Worm (Caenorhabditis elegans) whole organism, mixed stage, embryonic: Measurements from ENCODE around the gene dpy-17.

Source experiments
- M03D4.4 ChIP-seq: sonication (generic microtip); optimal IDR thresholded peaks from 2 replicates; lab custom pipeline; 2017; ENCODE audit warnings: mild to moderate bottlenecking, missing genetic modification characterization, missing compliant biosample characterization
- bed-3 ChIP-seq: fragments of 200-800 bp; sonication (Bioruptor generic); optimal IDR thresholded peaks from 3 replicates; lab custom pipeline; 2018; ENCODE audit warnings: mild to moderate bottlenecking, missing genetic modification characterization, moderate library complexity, missing compliant biosample characterization
- blmp-1 ChIP-seq: fragments of 150-350 bp; optimal IDR thresholded peaks from 2 replicates; lab custom pipeline; 2014; ENCODE audit warnings: missing biosample characterization, missing genetic modification characterization
- ceh-39 ChIP-seq: fragments of 150-350 bp; optimal IDR thresholded peaks from 2 replicates; lab custom pipeline; 2014; ENCODE audit warnings: missing biosample characterization, missing genetic modification characterization
- ceh-43 ChIP-seq: fragments of 200-800 bp; sonication (Bioruptor generic); optimal IDR thresholded peaks from 2 replicates; lab custom pipeline; 2018; ENCODE audit warnings: mild to moderate bottlenecking, missing genetic modification characterization, moderate library complexity, missing compliant biosample characterization
- ceh-83 ChIP-seq: fragments of 200-800 bp; sonication (Bioruptor generic); optimal IDR thresholded peaks from 2 replicates; lab custom pipeline; 2018; ENCODE audit warnings: mild to moderate bottlenecking, missing genetic modification characterization, missing compliant biosample characterization
- ces-1 ChIP-seq: fragments of 150-350 bp; optimal IDR thresholded peaks from 2 replicates; lab custom pipeline; 2014; ENCODE audit warnings: missing biosample characterization, missing genetic modification reagents, missing genetic modification characterization
- cnd-1 ChIP-seq: fragments of 200-800 bp; sonication (Bioruptor generic); optimal IDR thresholded peaks from 2 replicates; lab custom pipeline; 2018; ENCODE audit warnings: mild to moderate bottlenecking, missing genetic modification characterization, missing compliant biosample characterization
- drap-1 ChIP-seq: fragments of 200-800 bp; sonication (Bioruptor generic); optimal IDR thresholded peaks from 3 replicates; lab custom pipeline; 2018; ENCODE audit warnings: mild to moderate bottlenecking, missing genetic modification characterization, missing compliant biosample characterization
- elt-1 ChIP-seq: sonication (generic microtip); optimal IDR thresholded peaks from 2 replicates; lab custom pipeline; 2017; ENCODE audit warnings: missing genetic modification characterization, mild to moderate bottlenecking, missing compliant biosample characterization, antibody characterized with exemption, moderate library complexity, borderline replicate concordance; ENCODE audit not compliant: insufficient read depth
- elt-3 ChIP-seq: fragments of 150-350 bp; optimal IDR thresholded peaks from 2 replicates; lab custom pipeline; 2014; ENCODE audit warnings: missing biosample characterization, missing genetic modification characterization
- flh-1 ChIP-seq: fragments of 200-800 bp; sonication (Bioruptor generic); optimal IDR thresholded peaks from 2 replicates; lab custom pipeline; 2018; ENCODE audit warnings: mild to moderate bottlenecking, missing genetic modification characterization, moderate library complexity, missing compliant biosample characterization
- ham-2 ChIP-seq: fragments of 200-800 bp; sonication (Bioruptor generic); optimal IDR thresholded peaks from 2 replicates; lab custom pipeline; 2018; ENCODE audit warnings: mild to moderate bottlenecking, missing genetic modification characterization, missing compliant biosample characterization
- hlh-1 ChIP-seq: fragments of 150-350 bp; optimal IDR thresholded peaks from 2 replicates; lab custom pipeline; 2014; ENCODE audit warnings: missing biosample characterization, missing genetic modification reagents, missing genetic modification characterization
- lin-13 ChIP-seq: fragments of 150-350 bp; optimal IDR thresholded peaks from 2 replicates; lab custom pipeline; 2014; ENCODE audit warnings: missing biosample characterization, missing genetic modification characterization
- lin-32 ChIP-seq: fragments of 200-800 bp; sonication (Bioruptor generic); optimal IDR thresholded peaks from 2 replicates; lab custom pipeline; 2018; ENCODE audit warnings: mild to moderate bottlenecking, missing genetic modification characterization, missing compliant biosample characterization
- lsy-2 ChIP-seq: fragments of 150-350 bp; optimal IDR thresholded peaks from 2 replicates; lab custom pipeline; 2014; ENCODE audit warnings: missing biosample characterization, missing genetic modification characterization
- mab-5 ChIP-seq: fragments of 150-350 bp; optimal IDR thresholded peaks from 2 replicates; lab custom pipeline; 2014; ENCODE audit warnings: missing biosample characterization, missing genetic modification characterization
- mep-1 ChIP-seq: fragments of 150-350 bp; optimal IDR thresholded peaks from 2 replicates; lab custom pipeline; 2017; ENCODE audit warnings: missing biosample characterization, missing genetic modification reagents, missing genetic modification characterization, inconsistent platforms
- nhr-12 ChIP-seq: fragments of 150-350 bp; optimal IDR thresholded peaks from 2 replicates; lab custom pipeline; 2014; ENCODE audit warnings: missing biosample characterization, missing genetic modification characterization
- nhr-2 ChIP-seq: fragments of 150-350 bp; optimal IDR thresholded peaks from 2 replicates; lab custom pipeline; 2014; ENCODE audit warnings: missing biosample characterization, missing genetic modification characterization
- nhr-237 ChIP-seq: fragments of 150-350 bp; optimal IDR thresholded peaks from 2 replicates; lab custom pipeline; 2014; ENCODE audit warnings: missing biosample characterization, missing genetic modification characterization
- nhr-28 ChIP-seq: fragments of 150-350 bp; optimal IDR thresholded peaks from 2 replicates; lab custom pipeline; 2014; ENCODE audit warnings: missing biosample characterization, missing genetic modification characterization
- nhr-76 ChIP-seq: sonication (generic microtip); optimal IDR thresholded peaks from 2 replicates; lab custom pipeline; 2017; ENCODE audit warnings: missing biosample characterization, missing genetic modification characterization
- pha-4 ChIP-seq: fragments of 150-350 bp; optimal IDR thresholded peaks from 2 replicates; lab custom pipeline; 2018; ENCODE audit warnings: missing biosample characterization, missing genetic modification reagents, missing genetic modification characterization
- sem-2 ChIP-seq: fragments of 200-800 bp; sonication (Bioruptor generic); optimal IDR thresholded peaks from 2 replicates; lab custom pipeline; 2018; ENCODE audit warnings: mild to moderate bottlenecking, missing genetic modification characterization, missing compliant biosample characterization
- snpc-4 ChIP-seq: fragments of 150-350 bp; optimal IDR thresholded peaks from 2 replicates; lab custom pipeline; 2014; ENCODE audit warnings: missing biosample characterization, missing genetic modification characterization
- sptf-1 ChIP-seq: sonication (generic microtip); optimal IDR thresholded peaks from 2 replicates; lab custom pipeline; 2017; ENCODE audit warnings: mild to moderate bottlenecking, missing genetic modification characterization, moderate library complexity, missing compliant biosample characterization
- tbx-8 ChIP-seq: fragments of 200-800 bp; sonication (Bioruptor generic); optimal IDR thresholded peaks from 2 replicates; lab custom pipeline; 2018; ENCODE audit warnings: mild to moderate bottlenecking, missing genetic modification characterization, moderate library complexity, missing compliant biosample characterization
- unc-120 ChIP-seq: sonication (generic microtip); optimal IDR thresholded peaks from 2 replicates; lab custom pipeline; 2017; ENCODE audit warnings: missing genetic modification characterization, missing compliant biosample characterization; ENCODE audit not compliant: poor library complexity, severe bottlenecking
- unc-39 ChIP-seq: fragments of 150-350 bp; optimal IDR thresholded peaks from 2 replicates; lab custom pipeline; 2014; ENCODE audit warnings: missing biosample characterization, missing genetic modification characterization
- unc-62 ChIP-seq: fragments of 150-350 bp; optimal IDR thresholded peaks from 2 replicates; lab custom pipeline; 2014; ENCODE audit warnings: missing biosample characterization, missing genetic modification reagents, missing genetic modification characterization
- zip-8 ChIP-seq: fragments of 150-350 bp; optimal IDR thresholded peaks from 2 replicates; lab custom pipeline; 2014; ENCODE audit warnings: missing biosample characterization, missing genetic modification characterization
- ztf-11 ChIP-seq: fragments of 150-350 bp; optimal IDR thresholded peaks from 2 replicates; lab custom pipeline; 2014; ENCODE audit warnings: missing biosample characterization, missing genetic modification characterization

Gene dpy-17

DNA sequence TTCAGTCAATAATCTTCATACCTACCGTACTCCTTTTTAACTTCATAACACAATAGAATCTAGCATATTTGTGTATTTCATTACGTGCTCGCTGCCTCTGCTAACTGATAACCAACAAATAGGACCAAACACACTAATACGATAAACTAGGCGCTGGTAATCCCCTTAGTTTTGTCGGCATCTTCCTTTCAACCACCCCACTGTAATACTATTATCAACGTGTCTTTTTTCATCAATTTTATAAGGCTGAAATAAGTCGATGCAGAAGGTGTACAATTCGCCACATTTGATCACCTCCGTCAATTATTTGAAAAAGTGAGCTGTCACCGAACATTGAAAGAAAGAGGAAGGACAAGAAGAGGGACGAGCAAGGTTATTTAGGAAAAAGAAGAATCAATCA lies 40.3 kb downstream of the dpy-17 start:
- TF ChIP-seq elt-3 (tag; lab: Kevin White, UChicago) (no peak), ceh-83 (no peak), flh-1 (no peak), cnd-1 (tag; lab: Kevin White, UChicago) (no peak), hlh-1 (no peak), nhr-28 (no peak), nhr-2 (no peak), drap-1 (GFP tag; lab: Kevin White, UChicago) (no peak), mab-5 (no peak), ceh-39 (tag; lab: Kevin White, UChicago) (no peak), elt-1 (no peak), lin-32 (GFP tag; lab: Kevin White, UChicago) (no peak), lsy-2 (tag; lab: Kevin White, UChicago) (no peak), ces-1 (no peak), nhr-237 (tag; lab: Kevin White, UChicago) (no peak), blmp-1 (no peak)

DNA sequence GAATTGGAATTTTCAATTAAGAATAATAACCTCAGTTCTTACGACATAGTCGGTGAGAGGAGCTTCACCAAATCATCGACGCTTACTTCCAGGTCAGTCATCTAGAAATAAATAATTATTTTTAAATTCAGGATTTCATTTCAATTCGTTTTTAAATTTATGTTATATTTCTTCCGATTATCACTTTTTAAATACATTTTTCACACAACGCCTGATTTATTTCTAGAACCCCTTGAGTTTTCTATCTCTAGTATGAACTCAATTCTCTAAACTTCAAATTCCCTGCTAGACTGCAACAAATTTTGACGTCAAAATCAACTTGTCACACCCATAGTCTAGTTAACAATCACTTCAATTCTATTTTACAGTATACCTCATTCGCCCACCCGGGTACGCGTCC lies 42.3 kb downstream of the dpy-17 start, which contains the start of gene Y54H5A.2:
Y54H5A.2 (minus strand) TSS at position 101 of the 400 bp plus-strand sequence.
- TF ChIP-seq nhr-12 (no peak), nhr-76 (tag; lab: Kevin White, UChicago) (no peak), sem-2 (no peak), unc-62 (no peak), M03D4.4 (no peak), flh-1 (no peak), lsy-2 (tag; lab: Kevin White, UChicago) (no peak)

DNA sequence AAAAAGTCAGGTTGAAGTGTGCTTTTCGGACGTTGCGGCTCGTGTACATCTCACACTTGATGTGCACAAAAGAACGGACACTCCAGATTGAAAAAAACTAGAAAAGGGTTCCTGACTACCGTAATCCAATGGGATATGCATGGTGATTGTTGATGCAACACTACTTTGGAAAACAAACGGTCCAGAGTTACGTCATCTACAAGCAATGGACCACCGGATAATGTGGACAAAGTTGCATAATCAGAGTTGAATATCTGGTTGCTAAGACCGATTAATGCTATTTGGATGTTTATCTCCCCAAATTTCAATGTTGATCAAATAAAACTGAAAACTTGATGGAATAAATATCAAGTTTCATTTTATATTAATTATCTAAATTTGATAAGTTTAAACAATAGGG lies 42.9 kb downstream of the dpy-17 start:
- no peak for TF ChIP-seq ceh-43 (GFP tag; lab: Kevin White, UChicago)
- TF ChIP-seq unc-120 (tag; lab: Kevin White, UChicago) = no peak
- no peak for TF ChIP-seq nhr-28
- no peak for TF ChIP-seq unc-39
- TF ChIP-seq elt-1 = no peak
- no peak for TF ChIP-seq ztf-11 (tag; lab: Kevin White, UChicago)
- TF ChIP-seq unc-62 = no peak
- TF ChIP-seq sem-2 = no peak
- TF ChIP-seq mep-1 (tag; lab: Kevin White, UChicago) = no peak
- TF ChIP-seq nhr-76 (tag; lab: Kevin White, UChicago) = no peak
- TF ChIP-seq zip-8 = peak; percentile 85
- TF ChIP-seq ces-1 = no peak
- TF ChIP-seq snpc-4 (tag; lab: Kevin White, UChicago) = no peak
- TF ChIP-seq ham-2 (GFP tag; lab: Kevin White, UChicago) = no peak
- no peak for TF ChIP-seq bed-3 (GFP tag; lab: Kevin White, UChicago)
- no peak for TF ChIP-seq tbx-8 (GFP tag; lab: Kevin White, UChicago)
- TF ChIP-seq flh-1 = no peak
- TF ChIP-seq drap-1 (GFP tag; lab: Kevin White, UChicago) = no peak
- TF ChIP-seq pha-4 (tag; lab: Kevin White, UChicago) = no peak
- TF ChIP-seq mab-5 = no peak
- peak; percentile 83 for TF ChIP-seq nhr-2
- no peak for TF ChIP-seq lin-13 (tag; lab: Kevin White, UChicago)
- peak; percentile 28 for TF ChIP-seq lsy-2 (tag; lab: Kevin White, UChicago)
- no peak for TF ChIP-seq ceh-39 (tag; lab: Kevin White, UChicago)

DNA sequence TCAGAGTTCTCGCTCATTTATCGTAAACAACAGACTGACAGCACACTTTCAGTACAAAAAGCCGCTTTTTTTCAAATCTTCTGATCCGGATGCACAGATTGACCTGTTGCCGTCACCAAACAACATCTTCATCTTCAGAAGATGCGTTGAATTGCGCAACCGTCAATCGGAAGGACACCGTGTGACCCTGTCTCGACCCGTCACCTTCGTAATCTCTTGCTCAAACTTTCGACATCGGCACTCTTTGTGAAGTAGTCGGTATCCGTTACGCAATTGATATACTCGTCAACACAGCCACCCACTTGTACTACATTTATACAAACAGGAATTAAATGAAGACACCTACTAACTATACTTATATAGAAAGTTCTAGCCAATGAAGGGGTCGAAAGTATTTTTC lies 43.9 kb downstream of the dpy-17 start:
- TF ChIP-seq nhr-28 (no peak), unc-62 (peak; percentile 15), zip-8 (peak; percentile 71), nhr-2 (peak; percentile 89), unc-120 (tag; lab: Kevin White, UChicago) (no peak), elt-1 (no peak)

DNA sequence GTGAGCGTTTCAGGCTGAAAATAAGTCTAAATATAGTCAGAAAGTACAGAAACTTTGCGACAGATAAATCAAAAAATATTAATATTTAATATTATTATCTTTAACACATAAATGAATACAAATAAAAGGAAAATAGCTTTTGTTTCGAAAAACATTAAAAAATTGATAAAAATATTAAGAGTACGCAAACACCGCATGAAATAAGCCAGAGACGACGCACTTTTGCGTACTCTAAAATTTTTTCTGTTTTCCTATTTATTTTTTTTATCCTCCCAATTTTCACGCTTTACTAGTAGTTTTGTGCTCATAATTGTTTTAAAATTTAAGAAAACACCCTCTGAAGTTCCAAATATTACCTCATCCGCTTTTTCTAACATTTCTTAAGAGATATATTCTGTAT lies 46.0 kb downstream of the dpy-17 start, which contains the start of the genes rbm-42 and grwd-1:
rbm-42 (minus strand) TSS at position 93 of the 400 bp plus-strand sequence.
grwd-1 (plus strand) TSS at position 328 of the 400 bp plus-strand sequence.
- TF ChIP-seq sptf-1 (tag; lab: Kevin White, UChicago) (peak; percentile 44), M03D4.4 (no peak), hlh-1 (no peak), ceh-83 (no peak), blmp-1 (no peak), nhr-12 (no peak), mep-1 (tag; lab: Kevin White, UChicago) (no peak), lsy-2 (tag; lab: Kevin White, UChicago) (peak; percentile 49), mab-5 (no peak)
